Fruit fly (Drosophila melanogaster): ENCODE results near the gene CG10700.

CG10700 gene

DNA sequence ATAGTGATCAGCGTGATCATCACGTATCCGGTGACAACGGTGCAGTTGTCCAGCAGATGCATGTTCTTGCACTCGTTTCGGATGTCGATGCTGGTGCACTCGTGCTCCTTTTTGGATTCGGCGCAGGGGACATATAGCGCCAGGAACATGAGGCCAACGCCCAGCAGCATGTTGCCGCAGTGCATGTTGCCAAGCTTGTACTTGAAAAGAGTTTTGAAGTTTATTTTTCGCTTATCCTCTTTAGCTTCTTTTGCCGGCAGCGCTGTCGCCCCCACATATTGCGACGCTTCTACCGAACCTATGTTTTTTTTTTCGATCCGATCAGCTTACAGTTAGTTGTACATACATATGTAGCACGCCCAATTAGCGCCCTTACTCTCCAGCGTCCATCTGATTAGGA, 10.4 kb downstream of the CG10700 start:
- TF ChIP-seq pad (GFP tag; optimal IDR thresholded peaks at IDR 0.05) (peak; percentile 32), Mnt (GFP tag; optimal IDR thresholded peaks at IDR 0.05) (no peak), cic (GFP tag; optimal IDR thresholded peaks at IDR 0.05) (no peak), CG12768 (GFP tag; optimal IDR thresholded peaks at IDR 0.05) (no peak)

DNA sequence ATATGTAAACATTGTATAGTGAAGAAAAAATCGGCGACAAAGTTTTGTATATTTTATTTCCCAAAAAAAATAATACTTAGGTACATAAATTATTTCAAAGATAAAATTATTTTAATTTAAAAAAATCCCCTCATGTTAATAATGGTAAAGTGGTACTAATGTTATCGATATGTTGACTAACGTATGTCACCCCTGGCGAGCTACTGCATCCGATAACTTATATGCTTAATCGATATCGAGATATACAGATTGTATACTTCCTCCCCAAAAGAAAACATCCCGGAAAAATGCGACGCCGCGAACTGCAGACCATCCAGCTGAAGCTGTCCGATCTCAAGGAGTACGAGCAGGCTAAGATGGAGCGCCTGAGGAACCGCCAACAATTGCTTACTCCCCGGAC, 14.1 kb downstream of the CG10700 start, which contains the start of gene CG17343:
TSS of gene CG17343 (plus strand) at position 224 of the 400 bp plus-strand sequence.
- TF ChIP-seq CG1620 (GFP tag; optimal IDR thresholded peaks at IDR 0.05) (no peak), CG11617 (GFP tag; optimal IDR thresholded peaks at IDR 0.05) (no peak), Hr96 (GFP tag; optimal IDR thresholded peaks at IDR 0.05) (no peak), Crg-1 (GFP tag; optimal IDR thresholded peaks at IDR 0.05) (no peak), CG7101 (tag; optimal IDR thresholded peaks at IDR 0.05) (no peak), ovo (GFP tag; optimal IDR thresholded peaks at IDR 0.05) (no peak), toe (GFP tag; optimal IDR thresholded peaks at IDR 0.05) (no peak), CG12768 (GFP tag; optimal IDR thresholded peaks at IDR 0.05) (no peak), CG33017 (tag; optimal IDR thresholded peaks at IDR 0.05) (no peak)

DNA sequence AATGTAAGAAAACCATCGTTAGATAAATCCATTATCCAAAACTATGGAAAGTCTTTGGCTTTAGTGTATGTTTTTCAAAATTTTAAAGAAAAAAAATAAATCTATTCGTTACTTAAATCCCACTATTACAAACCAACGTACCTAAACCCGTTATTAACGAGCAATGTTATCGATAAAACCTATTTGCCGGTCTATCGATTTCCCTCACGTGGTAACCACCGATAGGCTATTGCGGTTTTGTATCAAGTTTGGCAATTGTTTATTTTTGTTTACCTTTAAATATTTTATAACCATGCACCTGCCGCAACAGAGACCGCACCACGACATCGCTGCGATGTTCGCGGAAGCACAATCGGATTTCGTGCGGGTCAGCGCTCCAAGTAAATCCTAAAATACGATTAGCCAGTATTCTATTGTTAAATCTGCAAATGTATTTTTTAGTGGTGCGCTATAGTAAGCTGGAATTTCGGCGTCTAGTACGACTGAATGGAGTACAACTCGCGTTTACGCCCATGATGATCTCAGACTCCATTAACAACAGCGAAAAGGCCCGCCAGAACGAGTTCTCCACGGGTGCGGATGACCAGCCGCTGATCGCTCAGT, 15.6 kb downstream of the CG10700 start, which contains the start of gene Dus4:
TSS of gene Dus4 (plus strand) at position 206 of the 603 bp plus-strand sequence.
- TF ChIP-seq CG1620 (GFP tag; optimal IDR thresholded peaks at IDR 0.05) (no peak), Mnt (GFP tag; optimal IDR thresholded peaks at IDR 0.05) (peak; percentile 58)

DNA sequence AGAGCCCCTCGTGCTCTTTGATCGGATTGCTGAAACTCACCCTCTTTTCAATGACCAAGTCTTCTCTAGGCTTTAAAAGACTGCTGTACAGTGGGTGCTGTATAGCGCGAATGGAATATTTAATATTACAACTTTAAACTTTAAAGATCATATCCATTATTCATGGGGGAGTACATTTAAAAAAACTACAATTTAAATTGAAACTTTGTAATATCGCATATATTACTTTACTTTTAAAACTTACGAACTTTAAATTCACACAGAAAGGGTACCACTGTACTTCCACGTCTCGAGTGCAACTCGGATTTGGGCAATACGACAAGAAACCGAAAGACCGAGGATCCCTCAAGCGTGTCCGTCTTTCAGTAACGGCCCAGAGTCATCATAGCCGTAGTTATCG, 19.9 kb downstream of the CG10700 start, which contains the start of gene Phlpp:
TSS of gene Phlpp (plus strand) at position 214 of the 400 bp plus-strand sequence.
- TF ChIP-seq CG7101 (tag; optimal IDR thresholded peaks at IDR 0.05) (no peak), bab1 (GFP tag; optimal IDR thresholded peaks at IDR 0.05) (peak; percentile 42), cnc (optimal IDR thresholded peaks at IDR 0.05) (no peak)

DNA sequence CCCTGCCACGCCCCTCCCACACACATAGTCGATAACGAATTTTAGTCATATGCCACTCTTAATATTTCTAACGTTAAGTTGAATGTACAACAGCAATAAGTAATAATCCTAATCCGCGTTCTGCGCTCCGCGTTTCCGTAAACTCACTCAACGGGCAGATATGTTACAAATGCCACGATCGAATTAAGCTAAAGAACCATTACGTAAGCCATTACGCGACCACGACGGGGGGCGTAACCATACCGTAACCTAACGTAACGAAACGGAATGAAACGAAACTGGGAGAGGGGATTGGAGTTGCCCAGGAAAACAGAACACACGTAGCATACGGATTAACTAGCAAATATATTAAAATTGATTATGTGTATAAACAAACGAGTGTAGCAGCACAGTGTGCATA, 21.0 kb downstream of the CG10700 start:
- TF ChIP-seq cic (GFP tag; optimal IDR thresholded peaks at IDR 0.05) (no peak), kay (GFP tag; ENCODE audit: borderline replicate concordance) (no peak), toe (GFP tag; optimal IDR thresholded peaks at IDR 0.05) (no peak), pad (GFP tag; optimal IDR thresholded peaks at IDR 0.05) (no peak), CG1620 (GFP tag; optimal IDR thresholded peaks at IDR 0.05) (no peak), cnc (optimal IDR thresholded peaks at IDR 0.05) (no peak), CG7101 (tag; optimal IDR thresholded peaks at IDR 0.05) (no peak), Crg-1 (GFP tag; optimal IDR thresholded peaks at IDR 0.05) (no peak), CG7045 (GFP tag; optimal IDR thresholded peaks at IDR 0.05) (no peak), tj (GFP tag; optimal IDR thresholded peaks at IDR 0.05) (no peak), Clk (GFP tag; optimal IDR thresholded peaks at IDR 0.05) (no peak)

DNA sequence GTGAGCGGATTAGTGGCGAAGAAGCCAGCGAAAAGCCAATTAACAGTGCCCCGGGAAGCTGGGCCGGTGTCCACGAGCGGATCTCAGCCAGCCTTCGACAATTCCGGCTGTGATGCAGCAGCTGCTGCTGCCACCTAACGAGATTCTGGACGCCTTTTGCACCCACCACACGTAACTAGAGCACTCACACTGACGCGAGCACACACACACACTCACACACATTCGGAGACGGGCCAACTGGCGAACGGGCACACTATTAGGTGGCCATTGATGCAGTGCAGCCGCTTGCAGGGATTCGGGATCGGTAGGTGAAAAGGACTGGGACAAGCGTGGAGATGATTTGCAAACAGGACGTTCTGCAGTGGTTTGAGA, 24.3 kb downstream of the CG10700 start:
- TF ChIP-seq tj (GFP tag; optimal IDR thresholded peaks at IDR 0.05), result no peak
- no peak for TF ChIP-seq cnc (optimal IDR thresholded peaks at IDR 0.05)
- no peak for TF ChIP-seq CG12768 (GFP tag; optimal IDR thresholded peaks at IDR 0.05)
- no peak for TF ChIP-seq pad (GFP tag; optimal IDR thresholded peaks at IDR 0.05)
- TF ChIP-seq CG14711 (tag; optimal IDR thresholded peaks at IDR 0.05), result no peak
- no peak for TF ChIP-seq CG5204 (GFP tag; optimal IDR thresholded peaks at IDR 0.05)
- no peak for TF ChIP-seq CG1620 (GFP tag; optimal IDR thresholded peaks at IDR 0.05)
- TF ChIP-seq Mnt (GFP tag; optimal IDR thresholded peaks at IDR 0.05), result no peak
- TF ChIP-seq ovo (GFP tag; optimal IDR thresholded peaks at IDR 0.05), result no peak
- TF ChIP-seq CG7045 (GFP tag; optimal IDR thresholded peaks at IDR 0.05), result no peak
- no peak for TF ChIP-seq kay (GFP tag; ENCODE audit: borderline replicate concordance)

DNA sequence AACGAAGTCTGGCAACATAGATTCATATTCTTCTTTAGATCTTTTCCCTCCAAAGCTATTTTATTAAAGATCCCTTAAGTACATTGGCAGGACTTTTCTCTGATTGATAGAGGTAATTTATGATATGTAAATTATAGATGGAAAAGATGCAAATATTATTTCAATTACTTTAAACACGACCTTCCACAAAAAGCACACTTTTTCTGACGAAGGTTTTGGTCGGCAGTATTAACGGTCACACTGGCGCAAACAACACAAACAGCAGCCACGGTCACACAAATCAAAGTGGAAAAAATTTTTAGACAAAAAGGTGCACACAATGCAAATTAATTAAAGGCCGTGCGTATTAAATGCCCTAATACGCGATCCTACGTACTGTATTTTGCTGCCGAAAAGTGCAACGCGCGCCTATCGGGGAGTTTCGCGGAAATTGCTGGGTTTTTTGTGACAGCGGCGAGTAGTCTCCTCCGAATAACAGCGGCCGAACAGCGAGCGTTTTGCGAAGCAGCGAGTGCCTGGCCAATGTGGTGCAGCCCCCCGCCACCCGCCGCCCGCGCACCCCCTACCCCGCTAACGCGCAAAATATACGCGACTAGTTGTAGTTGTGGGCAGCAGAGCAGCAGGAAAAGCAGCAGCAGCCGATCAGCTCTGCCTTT, 24.8 kb downstream of the CG10700 start, which contains the start of gene CG10492:
TSS of gene CG10492 (plus strand) at position 219 of the 656 bp plus-strand sequence.
- no peak for TF ChIP-seq toe (GFP tag; optimal IDR thresholded peaks at IDR 0.05)
- TF ChIP-seq Hr96 (GFP tag; optimal IDR thresholded peaks at IDR 0.05), result no peak
- TF ChIP-seq CG5204 (GFP tag; optimal IDR thresholded peaks at IDR 0.05), result no peak
- peak; percentile 55 for TF ChIP-seq cic (GFP tag; optimal IDR thresholded peaks at IDR 0.05)
- TF ChIP-seq CG33017 (tag; optimal IDR thresholded peaks at IDR 0.05), result no peak
- no peak for TF ChIP-seq Crg-1 (GFP tag; optimal IDR thresholded peaks at IDR 0.05)
- peak; percentile 5 for TF ChIP-seq bab1 (GFP tag; optimal IDR thresholded peaks at IDR 0.05)
- peak; percentile 39 for TF ChIP-seq CG12768 (GFP tag; optimal IDR thresholded peaks at IDR 0.05)
- TF ChIP-seq CG11617 (GFP tag; optimal IDR thresholded peaks at IDR 0.05), result peak; percentile 50
- no peak for TF ChIP-seq CG7101 (tag; optimal IDR thresholded peaks at IDR 0.05)
- peak; percentile 65 for TF ChIP-seq tj (GFP tag; optimal IDR thresholded peaks at IDR 0.05)
- TF ChIP-seq CG7045 (GFP tag; optimal IDR thresholded peaks at IDR 0.05), result no peak
- TF ChIP-seq cnc (optimal IDR thresholded peaks at IDR 0.05), result no peak
- peak; percentile 17 for TF ChIP-seq Clk (GFP tag; optimal IDR thresholded peaks at IDR 0.05)
- TF ChIP-seq kay (GFP tag; ENCODE audit: borderline replicate concordance), result no peak
- no peak for TF ChIP-seq ovo (GFP tag; optimal IDR thresholded peaks at IDR 0.05)
- TF ChIP-seq CG1620 (GFP tag; optimal IDR thresholded peaks at IDR 0.05), result no peak
- TF ChIP-seq pad (GFP tag; optimal IDR thresholded peaks at IDR 0.05), result peak; percentile 45
- peak; percentile 79 for TF ChIP-seq Mnt (GFP tag; optimal IDR thresholded peaks at IDR 0.05)
- no peak for TF ChIP-seq CG14711 (tag; optimal IDR thresholded peaks at IDR 0.05)

Data from whole organism, adult.